Worm (Caenorhabditis elegans) whole organism, L2 larva: ENCODE measurements around the gene ifet-1.

Experiments used
- R02D3.7 ChIP-seq: fragments of 150-350 bp; optimal IDR thresholded peaks from 2 replicates; lab custom pipeline; 2014; ENCODE audit warnings: missing biosample characterization, missing genetic modification characterization
- alr-1 ChIP-seq: fragments of 150-350 bp; optimal IDR thresholded peaks from 2 replicates; lab custom pipeline; 2014; ENCODE audit warnings: missing biosample characterization, missing genetic modification characterization
- ceh-16 ChIP-seq: fragments of 150-350 bp; optimal IDR thresholded peaks from 2 replicates; lab custom pipeline; 2014; ENCODE audit warnings: missing biosample characterization, missing genetic modification characterization
- egl-27 ChIP-seq: sonication (generic microtip); optimal IDR thresholded peaks from 3 replicates; lab custom pipeline; 2017; ENCODE audit warnings: missing biosample characterization, missing genetic modification reagents, missing genetic modification characterization
- elt-1 ChIP-seq: fragments of 150-350 bp; optimal IDR thresholded peaks from 2 replicates; lab custom pipeline; 2014; ENCODE audit warnings: missing biosample characterization, missing genetic modification characterization
- lin-39 ChIP-seq: fragments of 150-350 bp; optimal IDR thresholded peaks from 2 replicates; lab custom pipeline; 2014; ENCODE audit warnings: missing biosample characterization, missing genetic modification reagents, missing genetic modification characterization
- nhr-11 ChIP-seq: fragments of 150-350 bp; optimal IDR thresholded peaks from 2 replicates; lab custom pipeline; 2014; ENCODE audit warnings: missing biosample characterization, missing genetic modification characterization
- nhr-25 ChIP-seq: fragments of 150-350 bp; sonication (generic microtip); optimal IDR thresholded peaks from 3 replicates; lab custom pipeline; 2014; ENCODE audit warnings: missing biosample characterization, missing genetic modification characterization
- snpc-4 ChIP-seq: fragments of 150-350 bp; optimal IDR thresholded peaks from 2 replicates; lab custom pipeline; 2014; ENCODE audit warnings: missing biosample characterization, missing genetic modification characterization
- unc-62 ChIP-seq: fragments of 150-350 bp; optimal IDR thresholded peaks from 2 replicates; lab custom pipeline; 2014; ENCODE audit warnings: missing biosample characterization, missing genetic modification reagents, missing genetic modification characterization
- ztf-11 ChIP-seq: sonication (generic microtip); optimal IDR thresholded peaks from 2 replicates; lab custom pipeline; 2017; ENCODE audit warnings: missing biosample characterization, missing genetic modification characterization

- TF ChIP-seq elt-1 (tag; lab: Kevin White, UChicago) (no peak), snpc-4 (tag; lab: Kevin White, UChicago) (no peak), unc-62 (no peak), nhr-25 (tag; lab: Kevin White, UChicago) (no peak), ceh-16 (no peak), lin-39 (tag; lab: Kevin White, UChicago) (no peak), nhr-11 (tag; lab: Kevin White, UChicago) (no peak), alr-1 (tag; lab: Kevin White, UChicago) (no peak), ztf-11 (tag; lab: Kevin White, UChicago) (no peak), R02D3.7 (tag; lab: Kevin White, UChicago) (no peak), egl-27 (tag; lab: Kevin White, UChicago) (no peak)
These were observed 6.8 kb upstream of the ifet-1 start for ce11 chrIII:4481787-4482186.
